Worm (Caenorhabditis elegans) whole organism, young adult: ENCODE measurements around the gene str-78.
"Not testable (repeated sequence)": the region's sequence is repeated elsewhere in the genome, so short reads cannot be mapped to it uniquely, and the experiment has no call there.

ENCODE experiments used
- B0261.1 ChIP-seq: sonication (generic microtip); optimal IDR thresholded peaks from 2 replicates; lab custom pipeline; 2016; ENCODE audit warnings: mild to moderate bottlenecking, missing genetic modification characterization, moderate library complexity, missing compliant biosample characterization
- D2030.7 ChIP-seq: fragments of 200-800 bp; sonication (Bioruptor generic); IDR thresholded peaks from 2 replicates; pipeline ENCODE4 v1.3.6; 2022; ENCODE audit warnings: missing genetic modification reagents, missing genetic modification characterization, missing compliant biosample characterization
- F22D6.2 ChIP-seq: sonication (generic microtip); optimal IDR thresholded peaks from 2 replicates; lab custom pipeline; 2016; ENCODE audit warnings: mild to moderate bottlenecking, missing genetic modification characterization, missing compliant biosample characterization
- F57A8.1 ChIP-seq: fragments of 200-800 bp; sonication (Bioruptor generic); optimal IDR thresholded peaks from 2 replicates; lab custom pipeline; 2018; ENCODE audit warnings: mild to moderate bottlenecking, missing genetic modification characterization, moderate library complexity, missing compliant biosample characterization
- K11D2.4 ChIP-seq: fragments of 200-800 bp; sonication (Bioruptor generic); IDR thresholded peaks from 2 replicates; pipeline ENCODE4 v1.3.6; 2022; ENCODE audit warnings: missing genetic modification reagents, missing genetic modification characterization, missing compliant biosample characterization
- T26A5.8 ChIP-seq: sonication (generic microtip); optimal IDR thresholded peaks from 2 replicates; lab custom pipeline; 2016; ENCODE audit warnings: missing genetic modification characterization, missing compliant biosample characterization
- Y56A3A.18 ChIP-seq: fragments of 200-800 bp; sonication (Bioruptor generic); IDR thresholded peaks from 2 replicates; pipeline ENCODE4 v1.3.6; 2022; ENCODE audit warnings: missing genetic modification reagents, missing genetic modification characterization, missing compliant biosample characterization
- aptf-2 ChIP-seq: fragments of 200-800 bp; sonication (Bioruptor generic); conservative IDR thresholded peaks from 2 replicates; pipeline ENCODE4 v1.3.6; 2022; ENCODE audit warnings: missing genetic modification reagents, missing genetic modification characterization, missing compliant biosample characterization
- attf-6 ChIP-seq: fragments of 200-800 bp; sonication (Bioruptor generic); IDR thresholded peaks from 2 replicates; pipeline ENCODE4 v1.3.6; 2022; ENCODE audit warnings: missing genetic modification reagents, missing genetic modification characterization, missing compliant biosample characterization
- ccch-3 ChIP-seq: fragments of 200-800 bp; sonication (Bioruptor generic); optimal IDR thresholded peaks from 2 replicates; lab custom pipeline; 2018; ENCODE audit warnings: mild to moderate bottlenecking, missing genetic modification characterization, missing compliant biosample characterization
- cebp-1 ChIP-seq, 2 experiments: fragments of 200-800 bp in 1 of 2; sonication (Bioruptor generic) in 1 of 2; sonication (generic microtip) in 1 of 2; IDR thresholded peaks in 1 of 2; optimal IDR thresholded peaks in 1 of 2; 2 replicates each; pipeline versions ENCODE4 v1.3.6 to Lab custom; 2017 to 2022; ENCODE audit warnings: missing compliant biosample characterization in 2 of 2, missing genetic modification characterization in 2 of 2, mild to moderate bottlenecking in 1 of 2, missing genetic modification reagents in 1 of 2, moderate library complexity in 1 of 2
- ceh-58 ChIP-seq: fragments of 200-800 bp; sonication (Bioruptor generic); IDR thresholded peaks from 2 replicates; pipeline ENCODE4 v1.3.6; 2022; ENCODE audit warnings: missing genetic modification characterization, missing compliant biosample characterization
- ceh-91 ChIP-seq: fragments of 200-800 bp; sonication (Bioruptor generic); IDR thresholded peaks from 2 replicates; pipeline ENCODE4 v1.3.6; 2022; ENCODE audit warnings: missing genetic modification reagents, missing genetic modification characterization, missing compliant biosample characterization
- chd-7 ChIP-seq: sonication (generic microtip); optimal IDR thresholded peaks from 2 replicates; lab custom pipeline; 2016; ENCODE audit warnings: mild to moderate bottlenecking, missing genetic modification characterization, moderate library complexity, missing compliant biosample characterization
- dox-1 ChIP-seq: fragments of 200-800 bp; sonication (Bioruptor generic); IDR thresholded peaks from 2 replicates; pipeline ENCODE4 v1.3.6; 2022; ENCODE audit warnings: missing genetic modification reagents, missing genetic modification characterization, missing compliant biosample characterization
- fkh-3 ChIP-seq: sonication (generic microtip); optimal IDR thresholded peaks from 2 replicates; lab custom pipeline; 2016; ENCODE audit warnings: mild to moderate bottlenecking, missing genetic modification characterization, missing compliant biosample characterization
- hsf-1 ChIP-seq: fragments of 200-800 bp; sonication (Bioruptor generic); IDR thresholded peaks from 2 replicates; pipeline ENCODE4 v1.3.6; 2022; ENCODE audit warnings: missing genetic modification reagents, missing genetic modification characterization, missing compliant biosample characterization
- lin-40 ChIP-seq: sonication (generic microtip); optimal IDR thresholded peaks from 2 replicates; lab custom pipeline; 2016; ENCODE audit warnings: missing genetic modification characterization, mild to moderate bottlenecking, missing compliant biosample characterization, missing genotype, missing genetic modification reagents
- nhr-120 ChIP-seq: fragments of 200-800 bp; sonication (Bioruptor generic); IDR thresholded peaks from 2 replicates; pipeline ENCODE4 v1.3.6; 2022; ENCODE audit warnings: missing genetic modification characterization, missing compliant biosample characterization
- nhr-90 ChIP-seq: sonication (generic microtip); optimal IDR thresholded peaks from 2 replicates; lab custom pipeline; 2016; ENCODE audit warnings: missing genotype, mild to moderate bottlenecking, missing genetic modification characterization, missing compliant biosample characterization
- rcor-1 ChIP-seq: fragments of 200-800 bp; sonication (Bioruptor generic); IDR thresholded peaks from 2 replicates; pipeline ENCODE4 v1.3.6; 2022; ENCODE audit warnings: missing genetic modification reagents, missing genetic modification characterization, missing compliant biosample characterization
- rec-8 ChIP-seq, 2 experiments: sonication (generic microtip); optimal IDR thresholded peaks; 2 replicates each; lab custom pipeline; 2016; ENCODE audit warnings: mild to moderate bottlenecking in 2 of 2, missing genetic modification characterization in 2 of 2, missing genetic modification reagents in 2 of 2, missing genotype in 2 of 2, missing biosample characterization in 1 of 2, missing compliant biosample characterization in 1 of 2, moderate library complexity in 1 of 2
- rpc-1 ChIP-seq, 2 experiments: fragments of 150-350 bp in 1 of 2; sonication (generic microtip) in 1 of 2; optimal IDR thresholded peaks; 2 replicates each; lab custom pipeline; 2014 to 2018; ENCODE audit warnings: missing biosample characterization in 1 of 2, missing genetic modification characterization in 1 of 2, missing genetic modification reagents in 1 of 2, missing genotype in 1 of 2
- sea-2 ChIP-seq: fragments of 200-800 bp; sonication (Bioruptor generic); IDR thresholded peaks from 2 replicates; pipeline ENCODE4 v1.3.6; 2022; ENCODE audit warnings: missing genetic modification characterization, missing compliant biosample characterization
- snpc-1.1 ChIP-seq: sonication (generic microtip); optimal IDR thresholded peaks from 2 replicates; lab custom pipeline; 2017; ENCODE audit warnings: missing genetic modification characterization, mild to moderate bottlenecking, missing compliant biosample characterization, antibody characterized with exemption, moderate library complexity, missing genotype, missing genetic modification reagents; ENCODE audit not compliant: insufficient read depth
- snpc-1.3 ChIP-seq: sonication (generic microtip); optimal IDR thresholded peaks from 2 replicates; lab custom pipeline; 2017; ENCODE audit warnings: missing genetic modification characterization, mild to moderate bottlenecking, missing compliant biosample characterization, antibody characterized with exemption, moderate library complexity, missing genotype, missing genetic modification reagents; ENCODE audit not compliant: insufficient read depth
- snpc-4 ChIP-seq, 5 experiments: fragments of 150-350 bp in 1 of 5; sonication (generic microtip) in 4 of 5; optimal IDR thresholded peaks; 2 replicates each; lab custom pipeline; 2014 to 2018; ENCODE audit warnings: missing genetic modification characterization in 5 of 5, missing biosample characterization in 3 of 5, antibody characterized with exemption in 2 of 5, mild to moderate bottlenecking in 2 of 5, missing compliant biosample characterization in 2 of 5, missing genotype in 2 of 5, moderate library complexity in 2 of 5, missing genetic modification reagents in 1 of 5
- tbp1 ChIP-seq: fragments of 200-800 bp; sonication (Bioruptor generic); optimal IDR thresholded peaks from 2 replicates; lab custom pipeline; 2018; ENCODE audit warnings: mild to moderate bottlenecking, missing genetic modification characterization, missing compliant biosample characterization
- tlf-1 ChIP-seq: fragments of 200-800 bp; sonication (Bioruptor generic); optimal IDR thresholded peaks from 2 replicates; lab custom pipeline; 2018; ENCODE audit warnings: mild to moderate bottlenecking, missing genetic modification characterization, missing compliant biosample characterization
- ztf-18 ChIP-seq: sonication (generic microtip); optimal IDR thresholded peaks from 2 replicates; lab custom pipeline; 2016; ENCODE audit warnings: missing genotype, mild to moderate bottlenecking, missing genetic modification characterization, missing compliant biosample characterization
- ztf-25 ChIP-seq: fragments of 200-800 bp; sonication (Bioruptor generic); IDR thresholded peaks from 2 replicates; pipeline ENCODE4 v1.3.6; 2022; ENCODE audit warnings: missing genetic modification reagents, missing genetic modification characterization, missing compliant biosample characterization

Gene str-78

DNA sequence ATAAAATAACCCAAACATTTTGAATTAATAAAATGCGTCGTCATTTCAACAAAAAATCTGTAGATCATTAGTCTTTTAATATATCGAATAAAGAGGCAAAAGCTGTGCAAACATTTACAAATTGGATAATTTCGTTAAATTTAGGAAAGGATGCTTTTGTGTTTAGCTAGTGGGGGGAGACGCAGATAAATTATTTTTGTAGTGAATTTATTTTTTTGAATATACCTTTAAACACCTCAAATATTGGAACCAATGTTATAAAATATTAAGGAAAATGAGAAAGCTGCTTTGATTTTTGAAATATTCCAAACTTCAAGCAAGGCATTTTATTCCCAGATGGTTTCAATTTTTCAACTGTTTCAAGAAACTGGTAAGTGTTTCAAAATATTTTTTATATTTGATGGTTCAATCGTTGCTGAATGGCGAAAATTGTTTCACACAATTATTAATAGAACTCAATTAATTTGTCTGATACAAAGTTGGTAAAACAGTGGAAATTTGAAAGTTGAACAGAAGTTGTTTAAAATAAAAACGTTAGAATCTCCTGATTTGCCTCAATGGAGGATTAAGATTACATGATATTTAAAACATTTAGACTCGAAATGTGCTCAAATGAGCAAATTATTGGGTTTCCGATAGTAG, 28.6 kb upstream of the str-78 start, which contains the start of gene Y40H7A.4:
Y40H7A.4 (minus strand) TSS at position 51 of the 642 bp plus-strand sequence.
- TF ChIP-seq ccch-3 (GFP tag; lab: Kevin White, UChicago): no peak
- no peak for TF ChIP-seq fkh-3 (tag; lab: Kevin White, UChicago)
- no peak for TF ChIP-seq tlf-1
- TF ChIP-seq rcor-1 (GFP tag; lab: Robert Waterston, UW): no peak
- TF ChIP-seq rec-8 (tag; optimal IDR thresholded peaks at IDR 0.05; lab: Kevin White, UChicago): no peak
- TF ChIP-seq lin-40 (tag; lab: Kevin White, UChicago): no peak
- TF ChIP-seq ztf-25 (GFP tag; lab: Robert Waterston, UW): no peak
- peak; percentile 69; the same call in 1 of the 2 replicates for TF ChIP-seq attf-6 (GFP tag; lab: Robert Waterston, UW)
- no peak for TF ChIP-seq snpc-4 (GFP tag; optimal IDR thresholded peaks at IDR 0.05; lab: Kevin White, UChicago)
- TF ChIP-seq snpc-4 (tag; optimal IDR thresholded peaks at IDR 0.05; lab: Kevin White, UChicago): peak in 2 of 4 experiments; percentile 27 to 32
- TF ChIP-seq, all 124 proteins: peak for 2

- TF ChIP-seq snpc-4 (GFP tag; optimal IDR thresholded peaks at IDR 0.05; lab: Kevin White, UChicago): not testable (repeated sequence)
- TF ChIP-seq snpc-4 (tag; optimal IDR thresholded peaks at IDR 0.05; lab: Kevin White, UChicago): peak in 2 of 4 experiments; percentile 31 to 90
- TF ChIP-seq attf-6 (GFP tag; lab: Robert Waterston, UW): peak; percentile 97
- TF ChIP-seq hsf-1 (GFP tag; lab: Robert Waterston, UW): peak; percentile 47; the same call in 1 of the 2 replicates
- peak; percentile 47; the same call in 1 of the 2 replicates for TF ChIP-seq D2030.7 (GFP tag; lab: Robert Waterston, UW)
- peak; percentile 57 for TF ChIP-seq B0261.1
- peak; percentile 29 for TF ChIP-seq rpc-1 (optimal IDR thresholded peaks at IDR 0.05; lab: Kevin White, UChicago)
- TF ChIP-seq rpc-1 (tag; optimal IDR thresholded peaks at IDR 0.05; lab: Kevin White, UChicago): peak; percentile 62
- TF ChIP-seq tbp1 (GFP tag; lab: Kevin White, UChicago): peak; percentile 84
- TF ChIP-seq rcor-1 (GFP tag; lab: Robert Waterston, UW): peak; percentile 38; the same call in 1 of the 2 replicates
These were observed 23.2 kb upstream of the str-78 start for ce11 chrIV:15170199-15170598.

- TF ChIP-seq tbp1 (GFP tag; lab: Kevin White, UChicago) (peak; percentile 42), attf-6 (GFP tag; lab: Robert Waterston, UW) (peak; percentile 98), snpc-4 (GFP tag; optimal IDR thresholded peaks at IDR 0.05; lab: Kevin White, UChicago) (peak; percentile 89), snpc-4 (tag; optimal IDR thresholded peaks at IDR 0.05; lab: Kevin White, UChicago) (peak; percentile 83 to 95 (median 92)), D2030.7 (GFP tag; lab: Robert Waterston, UW) (peak; percentile 35; the same call in 1 of the 2 replicates), lin-40 (tag; lab: Kevin White, UChicago) (no peak), rec-8 (tag; optimal IDR thresholded peaks at IDR 0.05; lab: Kevin White, UChicago) (no peak), snpc-1.1 (tag; lab: Kevin White, UChicago) (peak; percentile 85), snpc-1.3 (peak; percentile 37)
These were observed 21.4 kb upstream of the str-78 start for ce11 chrIV:15168442-15168841.

- peak; percentile 96 for TF ChIP-seq hsf-1 (GFP tag; lab: Robert Waterston, UW)
- TF ChIP-seq attf-6 (GFP tag; lab: Robert Waterston, UW): peak; percentile 45; the same call in 1 of the 2 replicates
- TF ChIP-seq dox-1: peak; percentile 73; the same call in 1 of the 2 replicates
These were observed 19.7 kb upstream of the str-78 start for ce11 chrIV:15166678-15167077.

ce11 chrIV:15165602-15166001, 18.6 kb upstream of the str-78 start:
- TF ChIP-seq snpc-4 (GFP tag; optimal IDR thresholded peaks at IDR 0.05; lab: Kevin White, UChicago) (no peak), snpc-4 (tag; optimal IDR thresholded peaks at IDR 0.05; lab: Kevin White, UChicago) (peak in 1 of 4 experiments; percentile 45), nhr-120 (GFP tag; lab: Robert Waterston, UW) (no peak), attf-6 (GFP tag; lab: Robert Waterston, UW) (peak; percentile 76; the same call in 1 of the 2 replicates), aptf-2 (no peak), T26A5.8 (tag; lab: Kevin White, UChicago) (no peak)

- TF ChIP-seq snpc-4 (GFP tag; optimal IDR thresholded peaks at IDR 0.05; lab: Kevin White, UChicago): no peak
- no peak for TF ChIP-seq snpc-4 (tag; optimal IDR thresholded peaks at IDR 0.05; lab: Kevin White, UChicago)
- TF ChIP-seq ztf-18 (tag; lab: Kevin White, UChicago): no peak
- no peak for TF ChIP-seq F22D6.2 (tag; lab: Kevin White, UChicago)
- no peak for TF ChIP-seq ztf-25 (GFP tag; lab: Robert Waterston, UW)
- TF ChIP-seq rcor-1 (GFP tag; lab: Robert Waterston, UW): no peak
- no peak for TF ChIP-seq chd-7 (tag; lab: Kevin White, UChicago)
- TF ChIP-seq ceh-58 (GFP tag; lab: Robert Waterston, UW): no peak
- TF ChIP-seq sea-2: no peak
- no peak for TF ChIP-seq nhr-90
- TF ChIP-seq cebp-1 (GFP tag; IDR thresholded peaks at IDR 0.05; lab: Robert Waterston, UW): no peak
- TF ChIP-seq cebp-1 (tag; optimal IDR thresholded peaks at IDR 0.05; lab: Kevin White, UChicago): no peak
- TF ChIP-seq fkh-3 (tag; lab: Kevin White, UChicago): no peak
- TF ChIP-seq Y56A3A.18 (GFP tag; lab: Robert Waterston, UW): no peak
- no peak for TF ChIP-seq K11D2.4 (GFP tag; lab: Robert Waterston, UW)
- no peak for TF ChIP-seq F57A8.1 (GFP tag; lab: Kevin White, UChicago)
- no peak for TF ChIP-seq ceh-91 (GFP tag; lab: Robert Waterston, UW)
These were observed 6.2 kb downstream of the str-78 start, which contains the start of gene srg-51 for ce11 chrIV:15140832-15141231. srg-51 (minus strand) TSS chrIV:15140932.
